Worm (Caenorhabditis elegans) whole organism, L2 larva: ENCODE results near the gene larp-1.

ENCODE experiments used
- C34F6.9 ChIP-seq: fragments of 150-350 bp; optimal IDR thresholded peaks from 2 replicates; lab custom pipeline; 2014; ENCODE audit warnings: missing biosample characterization, missing genetic modification characterization
- F13H6.1 ChIP-seq: sonication (generic microtip); optimal IDR thresholded peaks from 2 replicates; lab custom pipeline; 2016; ENCODE audit warnings: missing genetic modification characterization, missing compliant biosample characterization
- ZK546.5 ChIP-seq: sonication (generic microtip); optimal IDR thresholded peaks from 2 replicates; lab custom pipeline; 2017; ENCODE audit warnings: missing biosample characterization, missing genetic modification characterization
- alr-1 ChIP-seq: fragments of 150-350 bp; optimal IDR thresholded peaks from 2 replicates; lab custom pipeline; 2014; ENCODE audit warnings: missing biosample characterization, missing genetic modification characterization
- aly-2 ChIP-seq: fragments of 150-350 bp; optimal IDR thresholded peaks from 2 replicates; lab custom pipeline; 2014; ENCODE audit warnings: missing biosample characterization, missing genetic modification characterization
- blmp-1 ChIP-seq: sonication (generic microtip); optimal IDR thresholded peaks from 2 replicates; lab custom pipeline; 2017; ENCODE audit warnings: missing genetic modification characterization, mild to moderate bottlenecking, missing compliant biosample characterization, antibody characterized with exemption, moderate library complexity; ENCODE audit not compliant: insufficient read depth
- ceh-16 ChIP-seq: fragments of 150-350 bp; optimal IDR thresholded peaks from 2 replicates; lab custom pipeline; 2014; ENCODE audit warnings: missing biosample characterization, missing genetic modification characterization
- ceh-82 ChIP-seq: fragments of 150-350 bp; optimal IDR thresholded peaks from 2 replicates; lab custom pipeline; 2014; ENCODE audit warnings: missing biosample characterization, missing genetic modification characterization
- crh-2 ChIP-seq: sonication (generic microtip); optimal IDR thresholded peaks from 2 replicates; lab custom pipeline; 2017; ENCODE audit warnings: missing biosample characterization, missing genetic modification characterization
- egl-27 ChIP-seq: sonication (generic microtip); optimal IDR thresholded peaks from 3 replicates; lab custom pipeline; 2017; ENCODE audit warnings: missing biosample characterization, missing genetic modification reagents, missing genetic modification characterization
- elt-1 ChIP-seq: fragments of 150-350 bp; optimal IDR thresholded peaks from 2 replicates; lab custom pipeline; 2014; ENCODE audit warnings: missing biosample characterization, missing genetic modification characterization
- elt-3 ChIP-seq: sonication (generic microtip); optimal IDR thresholded peaks from 2 replicates; lab custom pipeline; 2017; ENCODE audit warnings: missing biosample characterization, missing genetic modification characterization
- fos-1 ChIP-seq: fragments of 150-350 bp; optimal IDR thresholded peaks from 2 replicates; lab custom pipeline; 2014; ENCODE audit warnings: missing biosample characterization, missing genetic modification characterization
- gmeb-1 ChIP-seq: fragments of 150-350 bp; optimal IDR thresholded peaks from 2 replicates; lab custom pipeline; 2014; ENCODE audit warnings: missing biosample characterization, missing genetic modification characterization
- lin-13 ChIP-seq: fragments of 150-350 bp; optimal IDR thresholded peaks from 2 replicates; lab custom pipeline; 2014; ENCODE audit warnings: missing biosample characterization, missing genetic modification reagents, missing genetic modification characterization
- lin-39 ChIP-seq: fragments of 150-350 bp; optimal IDR thresholded peaks from 2 replicates; lab custom pipeline; 2014; ENCODE audit warnings: missing biosample characterization, missing genetic modification reagents, missing genetic modification characterization
- lsy-2 ChIP-seq, 2 experiments: fragments of 150-350 bp in 1 of 2; sonication (generic microtip) in 1 of 2; optimal IDR thresholded peaks; 2 replicates each; lab custom pipeline; 2014 to 2017; ENCODE audit warnings: missing biosample characterization in 2 of 2, missing genetic modification characterization in 2 of 2
- mab-5 ChIP-seq: fragments of 150-350 bp; optimal IDR thresholded peaks from 2 replicates; lab custom pipeline; 2014; ENCODE audit warnings: missing biosample characterization, missing genetic modification characterization
- mbf-1 ChIP-seq: sonication (generic microtip); optimal IDR thresholded peaks from 2 replicates; lab custom pipeline; 2017; ENCODE audit warnings: missing biosample characterization, missing genetic modification characterization
- mdl-1 ChIP-seq, 2 experiments: fragments of 150-350 bp in 1 of 2; sonication (generic microtip) in 1 of 2; optimal IDR thresholded peaks; 2 replicates each; lab custom pipeline; 2017; ENCODE audit warnings: missing biosample characterization in 2 of 2, missing genetic modification characterization in 2 of 2
- nhr-11 ChIP-seq: fragments of 150-350 bp; optimal IDR thresholded peaks from 2 replicates; lab custom pipeline; 2014; ENCODE audit warnings: missing biosample characterization, missing genetic modification characterization
- nhr-12 ChIP-seq: fragments of 150-350 bp; optimal IDR thresholded peaks from 2 replicates; lab custom pipeline; 2014; ENCODE audit warnings: missing biosample characterization, missing genetic modification characterization
- nhr-129 ChIP-seq: fragments of 150-350 bp; optimal IDR thresholded peaks from 2 replicates; lab custom pipeline; 2014; ENCODE audit warnings: missing biosample characterization, missing genetic modification characterization
- nhr-21 ChIP-seq: fragments of 150-350 bp; optimal IDR thresholded peaks from 2 replicates; lab custom pipeline; 2014; ENCODE audit warnings: missing biosample characterization, missing genetic modification characterization
- nhr-23 ChIP-seq: fragments of 150-350 bp; optimal IDR thresholded peaks from 2 replicates; lab custom pipeline; 2014; ENCODE audit warnings: missing biosample characterization, missing genetic modification reagents, missing genetic modification characterization
- nhr-237 ChIP-seq: fragments of 150-350 bp; optimal IDR thresholded peaks from 2 replicates; lab custom pipeline; 2014; ENCODE audit warnings: missing biosample characterization, missing genetic modification characterization
- nhr-25 ChIP-seq: fragments of 150-350 bp; sonication (generic microtip); optimal IDR thresholded peaks from 3 replicates; lab custom pipeline; 2014; ENCODE audit warnings: missing biosample characterization, missing genetic modification characterization
- nhr-6 ChIP-seq: fragments of 150-350 bp; optimal IDR thresholded peaks from 2 replicates; lab custom pipeline; 2014; ENCODE audit warnings: missing biosample characterization, missing genetic modification characterization
- nhr-77 ChIP-seq: fragments of 150-350 bp; optimal IDR thresholded peaks from 2 replicates; lab custom pipeline; 2014; ENCODE audit warnings: missing biosample characterization, missing genetic modification characterization
- peb-1 ChIP-seq: fragments of 150-350 bp; optimal IDR thresholded peaks from 2 replicates; lab custom pipeline; 2014; ENCODE audit warnings: missing biosample characterization, missing genetic modification characterization
- sem-4 ChIP-seq: fragments of 150-350 bp; optimal IDR thresholded peaks from 2 replicates; lab custom pipeline; 2014; ENCODE audit warnings: missing biosample characterization, missing genetic modification reagents, missing genetic modification characterization
- sma-3 ChIP-seq: sonication (generic microtip); optimal IDR thresholded peaks from 2 replicates; lab custom pipeline; 2016; ENCODE audit warnings: missing genetic modification reagents, missing genetic modification characterization, missing compliant biosample characterization
- sma-9 ChIP-seq, 2 experiments: fragments of 150-350 bp in 1 of 2; sonication (generic microtip) in 1 of 2; optimal IDR thresholded peaks; 2 replicates each; lab custom pipeline; 2014 to 2016; ENCODE audit warnings: missing genetic modification characterization in 2 of 2, mild to moderate bottlenecking in 1 of 2, missing biosample characterization in 1 of 2, missing compliant biosample characterization in 1 of 2, missing genetic modification reagents in 1 of 2, moderate library complexity in 1 of 2
- snpc-4 ChIP-seq: fragments of 150-350 bp; optimal IDR thresholded peaks from 2 replicates; lab custom pipeline; 2014; ENCODE audit warnings: missing biosample characterization, missing genetic modification characterization
- unc-39 ChIP-seq: fragments of 150-350 bp; optimal IDR thresholded peaks from 2 replicates; lab custom pipeline; 2014; ENCODE audit warnings: missing biosample characterization, missing genetic modification characterization
- unc-55 ChIP-seq: fragments of 150-350 bp; sonication (generic microtip); optimal IDR thresholded peaks from 3 replicates; lab custom pipeline; 2014; ENCODE audit warnings: missing biosample characterization, missing genetic modification reagents, missing genetic modification characterization
- unc-62 ChIP-seq: fragments of 150-350 bp; optimal IDR thresholded peaks from 2 replicates; lab custom pipeline; 2014; ENCODE audit warnings: missing biosample characterization, missing genetic modification reagents, missing genetic modification characterization
- zag-1 ChIP-seq: fragments of 150-350 bp; optimal IDR thresholded peaks from 2 replicates; lab custom pipeline; 2014; ENCODE audit warnings: missing biosample characterization, missing genetic modification characterization
- ztf-1 ChIP-seq: fragments of 200-800 bp; sonication (Bioruptor generic); conservative IDR thresholded peaks from 2 replicates; pipeline ENCODE4 v1.3.6; 2022; ENCODE audit warnings: missing genetic modification characterization, missing compliant biosample characterization
- ztf-11 ChIP-seq: sonication (generic microtip); optimal IDR thresholded peaks from 2 replicates; lab custom pipeline; 2017; ENCODE audit warnings: missing biosample characterization, missing genetic modification characterization
- ztf-4 ChIP-seq: fragments of 150-350 bp; optimal IDR thresholded peaks from 2 replicates; lab custom pipeline; 2014; ENCODE audit warnings: missing biosample characterization, missing genetic modification characterization

The larp-1 gene

ce11 chrIII:5047175-5047574 is 29.7 kb upstream of the larp-1 start, which contains the start of gene txbp-3:
txbp-3 (minus strand) TSS chrIII:5047459.
- TF ChIP-seq fos-1 (peak; percentile 99), unc-55 (GFP tag; lab: Kevin White, UChicago) (peak; percentile 74), ztf-1 (no peak), nhr-23 (tag; lab: Kevin White, UChicago) (no peak), egl-27 (tag; lab: Kevin White, UChicago) (no peak), sma-9 (GFP tag; optimal IDR thresholded peaks at IDR 0.05; lab: Kevin White, UChicago) (peak; percentile 41), sma-9 (tag; optimal IDR thresholded peaks at IDR 0.05; lab: Kevin White, UChicago) (no peak), F13H6.1 (tag; lab: Kevin White, UChicago) (peak; percentile 36), ceh-16 (tag; lab: Kevin White, UChicago) (peak; percentile 40), nhr-6 (no peak), nhr-129 (tag; lab: Kevin White, UChicago) (peak; percentile 28), elt-1 (tag; lab: Kevin White, UChicago) (no peak), peb-1 (tag; lab: Kevin White, UChicago) (no peak), C34F6.9 (tag; lab: Kevin White, UChicago) (peak; percentile 71), lsy-2 (tag; optimal IDR thresholded peaks at IDR 0.05; lab: Kevin White, UChicago) (peak in 1 of 2 experiments; percentile 52), sma-3 (GFP tag; lab: Kevin White, UChicago) (no peak), nhr-237 (no peak), unc-62 (no peak), ztf-4 (tag; lab: Kevin White, UChicago) (no peak), lin-13 (GFP tag; lab: Kevin White, UChicago) (peak; percentile 60), nhr-77 (tag; lab: Kevin White, UChicago) (no peak), snpc-4 (peak; percentile 5), sem-4 (peak; percentile 17), crh-2 (tag; lab: Kevin White, UChicago) (peak; percentile 70), blmp-1 (tag; lab: Kevin White, UChicago) (no peak), aly-2 (tag; lab: Kevin White, UChicago) (no peak), mbf-1 (tag; lab: Kevin White, UChicago) (no peak), lin-39 (no peak), elt-3 (tag; lab: Kevin White, UChicago) (no peak), mab-5 (tag; lab: Kevin White, UChicago) (no peak), nhr-11 (tag; lab: Kevin White, UChicago) (no peak), gmeb-1 (tag; lab: Kevin White, UChicago) (peak; percentile 3), nhr-21 (tag; lab: Kevin White, UChicago) (no peak), nhr-25 (tag; lab: Kevin White, UChicago) (peak; percentile 79)
- TF ChIP-seq, all 48 proteins: peak for 14

DNA sequence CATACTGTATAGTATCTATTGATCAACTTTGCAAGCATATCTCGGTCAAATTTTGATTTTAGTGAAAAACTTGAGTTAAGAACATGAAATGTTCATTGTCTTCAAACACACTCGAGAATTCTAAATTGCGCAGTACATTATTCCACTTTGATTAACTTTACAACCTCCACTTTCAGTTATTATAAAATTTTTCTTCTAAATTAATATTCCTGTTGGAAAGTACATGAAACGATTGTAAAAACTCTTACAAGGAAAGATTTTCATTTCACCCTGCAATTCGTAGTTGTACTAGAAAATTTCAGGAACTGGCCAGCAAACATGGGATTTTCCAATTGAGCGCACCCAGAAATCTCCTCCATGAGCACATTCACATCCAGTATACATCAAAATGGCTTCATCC is 27.3 kb upstream of the larp-1 start, which contains the start of gene C45G9.14:
Gene C45G9.14 (plus strand): TSS at position 301 of the 400 bp plus-strand sequence.
- TF ChIP-seq sem-4 (no peak), ztf-11 (tag; lab: Kevin White, UChicago) (no peak)

- TF ChIP-seq unc-55 (GFP tag; lab: Kevin White, UChicago) = no peak
- TF ChIP-seq C34F6.9 (tag; lab: Kevin White, UChicago) = no peak
- TF ChIP-seq nhr-6 = no peak
- TF ChIP-seq lin-13 (GFP tag; lab: Kevin White, UChicago) = no peak
- TF ChIP-seq nhr-23 (tag; lab: Kevin White, UChicago) = no peak
- no peak for TF ChIP-seq crh-2 (tag; lab: Kevin White, UChicago)
- TF ChIP-seq, all 48 proteins: peak for 0
Observed at ce11 chrIII:5042112-5042511, 24.7 kb upstream of the larp-1 start, which contains the start of gene nlp-43. nlp-43 (plus strand) TSS chrIII:5042412.

DNA sequence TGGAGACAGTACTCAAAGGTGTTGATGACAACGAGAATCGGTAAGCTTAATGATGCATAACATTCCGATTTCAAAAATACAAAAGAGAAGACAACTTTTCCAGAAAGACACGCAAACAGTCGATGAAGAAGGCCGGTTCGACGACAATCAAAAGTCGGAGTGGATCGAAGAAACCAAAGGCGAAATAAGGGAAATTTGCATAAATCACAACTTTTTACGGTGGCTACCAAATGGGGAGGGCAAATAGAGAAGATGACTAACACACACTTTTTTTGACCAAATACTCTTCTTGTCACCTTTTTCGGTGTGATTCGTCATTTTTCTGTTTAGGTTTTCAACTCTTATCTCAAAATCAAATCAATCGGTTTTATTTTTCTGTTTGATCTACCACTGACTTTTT is 18.7 kb upstream of the larp-1 start, which contains the start of gene C45G9.6:
Gene C45G9.6 (plus strand): TSS at position 301 of the 400 bp plus-strand sequence.
- TF ChIP-seq snpc-4 (no peak), ztf-11 (tag; lab: Kevin White, UChicago) (no peak), unc-39 (no peak), aly-2 (tag; lab: Kevin White, UChicago) (no peak), blmp-1 (tag; lab: Kevin White, UChicago) (no peak), lsy-2 (tag; optimal IDR thresholded peaks at IDR 0.05; lab: Kevin White, UChicago) (no peak), elt-1 (tag; lab: Kevin White, UChicago) (no peak), alr-1 (tag; lab: Kevin White, UChicago) (no peak), mbf-1 (tag; lab: Kevin White, UChicago) (no peak), unc-62 (no peak), ZK546.5 (tag; lab: Kevin White, UChicago) (no peak), ceh-16 (tag; lab: Kevin White, UChicago) (no peak), ceh-82 (tag; lab: Kevin White, UChicago) (no peak), zag-1 (no peak), nhr-12 (tag; lab: Kevin White, UChicago) (no peak), egl-27 (tag; lab: Kevin White, UChicago) (no peak), nhr-25 (tag; lab: Kevin White, UChicago) (no peak), mdl-1 (tag; optimal IDR thresholded peaks at IDR 0.05; lab: Kevin White, UChicago) (no peak)
